Worm (Caenorhabditis elegans) whole organism, L2 larva: ENCODE data around the gene C18D4.4.

Source experiments
- aly-2 ChIP-seq: fragments of 150-350 bp; optimal IDR thresholded peaks from 2 replicates; lab custom pipeline; 2014; ENCODE audit warnings: missing biosample characterization, missing genetic modification characterization
- ama-1 ChIP-seq: fragments of 150-350 bp; optimal IDR thresholded peaks from 2 replicates; lab custom pipeline; 2018; ENCODE audit warnings: inconsistent platforms
- ceh-82 ChIP-seq: fragments of 150-350 bp; optimal IDR thresholded peaks from 2 replicates; lab custom pipeline; 2014; ENCODE audit warnings: missing biosample characterization, missing genetic modification characterization
- egl-27 ChIP-seq: sonication (generic microtip); optimal IDR thresholded peaks from 3 replicates; lab custom pipeline; 2017; ENCODE audit warnings: missing biosample characterization, missing genetic modification reagents, missing genetic modification characterization
- elt-3 ChIP-seq: sonication (generic microtip); optimal IDR thresholded peaks from 2 replicates; lab custom pipeline; 2017; ENCODE audit warnings: missing biosample characterization, missing genetic modification characterization
- fos-1 ChIP-seq: fragments of 150-350 bp; optimal IDR thresholded peaks from 2 replicates; lab custom pipeline; 2014; ENCODE audit warnings: missing biosample characterization, missing genetic modification characterization
- peb-1 ChIP-seq: fragments of 150-350 bp; optimal IDR thresholded peaks from 2 replicates; lab custom pipeline; 2014; ENCODE audit warnings: missing biosample characterization, missing genetic modification characterization
- unc-62 ChIP-seq: fragments of 150-350 bp; optimal IDR thresholded peaks from 2 replicates; lab custom pipeline; 2014; ENCODE audit warnings: missing biosample characterization, missing genetic modification reagents, missing genetic modification characterization

- TF ChIP-seq ceh-82 (tag; lab: Kevin White, UChicago): no peak
- no peak for TF ChIP-seq egl-27 (tag; lab: Kevin White, UChicago)
- no peak for TF ChIP-seq fos-1 (tag; lab: Kevin White, UChicago)
- no peak for TF ChIP-seq aly-2 (tag; lab: Kevin White, UChicago)
- TF ChIP-seq unc-62 (GFP tag; lab: Kevin White, UChicago): no peak
- TF ChIP-seq peb-1 (tag; lab: Kevin White, UChicago): no peak
- no peak for TF ChIP-seq ama-1
- no peak for TF ChIP-seq elt-3
Observed at ce11 chrV:17558377-17558776, 27.1 kb upstream of the C18D4.4 start, which contains the start of gene fbxa-174.
